Worm (Caenorhabditis elegans) whole organism, L4 larva: ENCODE results near the gene unc-105.

ENCODE experiments used
- F10B5.3 ChIP-seq: sonication (generic microtip); optimal IDR thresholded peaks from 2 replicates; lab custom pipeline; 2016; ENCODE audit warnings: mild to moderate bottlenecking, missing genetic modification characterization, missing compliant biosample characterization
- nhr-28 ChIP-seq: fragments of 150-350 bp; optimal IDR thresholded peaks from 2 replicates; lab custom pipeline; 2014; ENCODE audit warnings: missing biosample characterization, missing genetic modification characterization

- TF ChIP-seq F10B5.3 (tag; lab: Kevin White, UChicago), result no peak
- TF ChIP-seq nhr-28 (tag; lab: Kevin White, UChicago), result peak; percentile 16
Observed at ce11 chrII:8071801-8072544, 44.3 kb upstream of the unc-105 start.
